Worm (Caenorhabditis elegans) whole organism, midembryonic: ENCODE results near the gene C17B7.3.

Source experiments
- T22C8.4 ChIP-seq: fragments of 200-800 bp; sonication (Bioruptor generic); IDR thresholded peaks from 2 replicates; pipeline ENCODE4 v1.3.6; 2022; ENCODE audit warnings: missing genetic modification characterization, missing compliant biosample characterization
- cog-1 ChIP-seq: sonication (generic microtip); optimal IDR thresholded peaks from 2 replicates; lab custom pipeline; 2016; ENCODE audit warnings: missing genetic modification characterization, missing compliant biosample characterization
- flt-1 ChIP-seq: fragments of 200-800 bp; sonication (Bioruptor generic); IDR thresholded peaks from 2 replicates; pipeline ENCODE4 v1.3.6; 2022; ENCODE audit warnings: missing genetic modification characterization, missing compliant biosample characterization
- klf-2 ChIP-seq: fragments of 200-800 bp; sonication (Bioruptor generic); conservative IDR thresholded peaks from 2 replicates; pipeline ENCODE4 v1.3.6; 2022; ENCODE audit warnings: missing genetic modification reagents, missing genetic modification characterization, missing compliant biosample characterization
- med-1 ChIP-seq: sonication (generic microtip); optimal IDR thresholded peaks from 2 replicates; lab custom pipeline; 2017; ENCODE audit warnings: missing genetic modification characterization, mild to moderate bottlenecking, missing compliant biosample characterization, antibody characterized with exemption, missing genetic modification reagents; ENCODE audit not compliant: insufficient read depth
- ref-1 ChIP-seq: fragments of 200-800 bp; sonication (Bioruptor generic); conservative IDR thresholded peaks from 2 replicates; pipeline ENCODE4 v1.3.6; 2022; ENCODE audit warnings: missing genetic modification reagents, missing genetic modification characterization, missing compliant biosample characterization
- tab-1 ChIP-seq: fragments of 200-800 bp; sonication (Bioruptor generic); IDR thresholded peaks from 2 replicates; pipeline ENCODE4 v1.3.6; 2022; ENCODE audit warnings: missing genetic modification characterization, missing compliant biosample characterization
- ztf-23 ChIP-seq: fragments of 200-800 bp; sonication (Bioruptor generic); IDR thresholded peaks from 2 replicates; pipeline ENCODE4 v1.3.6; 2022; ENCODE audit warnings: missing genetic modification reagents, missing genetic modification characterization, missing compliant biosample characterization
- ztf-29 ChIP-seq: fragments of 200-800 bp; sonication (Bioruptor generic); IDR thresholded peaks from 2 replicates; pipeline ENCODE4 v1.3.6; 2022; ENCODE audit warnings: missing genetic modification reagents, missing genetic modification characterization, missing compliant biosample characterization

C17B7.3 gene

DNA sequence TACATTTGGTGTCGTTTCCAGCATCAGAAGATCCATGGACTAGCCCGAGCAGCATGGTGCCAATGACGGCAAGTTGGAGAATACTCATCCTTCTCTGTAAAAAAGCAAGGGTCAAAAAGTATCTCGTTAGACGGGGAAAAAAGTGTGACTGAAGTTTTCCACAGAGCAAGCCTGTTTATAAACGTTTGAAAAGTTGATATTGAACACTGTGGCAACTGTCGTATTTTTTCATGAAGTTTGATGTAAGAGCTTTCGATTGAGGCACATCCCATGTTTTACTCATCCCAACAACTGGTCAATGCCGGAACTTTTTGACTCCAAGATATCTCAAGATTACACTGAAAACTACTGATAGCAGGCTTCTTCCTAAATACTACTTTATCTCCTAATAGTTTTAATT is 23.6 kb upstream of the C17B7.3 start, which contains the start of gene F35F10.13:
Gene F35F10.13, minus strand, starts transcription at position 101 of the 400 bp plus-strand sequence.
- TF ChIP-seq flt-1 (GFP tag; lab: Robert Waterston, UW) (no peak), T22C8.4 (no peak), ref-1 (GFP tag; lab: Robert Waterston, UW) (no peak), klf-2 (no peak), tab-1 (no peak), ztf-29 (no peak)

DNA sequence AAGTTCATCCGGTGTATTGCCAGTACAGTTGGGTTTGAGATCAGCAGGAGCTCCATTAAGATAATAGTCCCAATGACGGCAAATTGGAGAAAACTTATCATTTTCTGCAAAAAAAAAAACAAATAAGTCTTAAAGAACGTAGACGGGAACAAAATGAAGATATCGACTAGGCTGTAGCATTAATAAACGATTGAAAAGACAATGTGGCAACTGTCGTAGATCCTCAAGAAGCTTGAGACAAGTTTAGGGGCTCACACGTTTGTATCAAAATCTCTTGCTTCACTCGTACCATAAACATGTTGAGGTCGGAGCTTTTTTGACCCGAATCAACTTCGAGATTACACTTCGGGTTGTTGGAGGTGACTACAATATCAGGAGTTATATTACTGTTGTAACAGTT is 22.6 kb upstream of the C17B7.3 start, which contains the start of gene F35F10.14:
Gene F35F10.14, minus strand, starts transcription at position 101 of the 400 bp plus-strand sequence.
- no peak for TF ChIP-seq tab-1
- TF ChIP-seq T22C8.4: no peak
- no peak for TF ChIP-seq cog-1
- no peak for TF ChIP-seq flt-1 (GFP tag; lab: Robert Waterston, UW)
- no peak for TF ChIP-seq klf-2
- TF ChIP-seq med-1 (GFP tag; lab: Kevin White, UChicago): no peak

DNA sequence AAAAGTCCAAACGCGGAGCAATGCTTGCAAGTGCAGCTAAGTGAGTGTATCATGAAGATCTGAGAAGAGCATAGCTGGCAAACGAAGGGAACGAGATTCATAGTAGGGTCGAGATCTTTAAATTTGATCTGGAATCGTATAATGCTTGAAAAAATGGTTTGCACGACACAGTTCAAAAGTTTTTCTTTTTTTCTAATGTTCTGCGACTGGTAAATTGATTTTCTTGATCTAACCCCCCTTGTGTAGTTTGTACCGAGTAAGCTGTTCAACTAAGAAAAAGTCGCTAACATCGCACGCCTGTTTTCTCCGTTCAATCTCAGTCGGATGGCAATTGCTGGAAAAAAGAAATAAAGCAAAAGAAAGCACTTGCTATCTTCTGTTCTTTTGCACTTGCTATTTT is 22.2 kb upstream of the C17B7.3 start, which contains the start of gene C17B7.14:
Gene C17B7.14, minus strand, starts transcription at position 101 of the 400 bp plus-strand sequence.
- TF ChIP-seq cog-1: no peak
- TF ChIP-seq T22C8.4: no peak
- no peak for TF ChIP-seq klf-2
- no peak for TF ChIP-seq tab-1

DNA sequence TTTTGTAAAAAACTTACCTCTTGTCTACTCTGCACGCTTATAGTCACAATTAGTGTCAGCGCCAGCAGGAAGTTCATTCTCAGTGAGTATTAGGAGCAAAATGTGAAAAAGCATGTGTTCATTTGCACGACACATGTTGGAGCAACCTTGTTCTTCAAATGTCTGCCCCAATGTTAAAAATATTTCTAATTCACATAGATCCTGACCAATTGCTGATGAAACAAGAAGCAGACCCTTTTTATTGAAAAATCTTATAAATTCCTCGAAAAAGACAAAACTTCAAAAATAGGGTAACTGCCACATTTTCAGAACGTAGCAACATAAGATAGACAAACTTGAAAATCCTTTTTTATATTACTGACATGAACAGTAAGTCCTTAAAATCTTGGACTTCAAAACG is 18.4 kb upstream of the C17B7.3 start, which contains the start of gene C17B7.8:
Gene C17B7.8, minus strand, starts transcription at position 101 of the 400 bp plus-strand sequence.
- TF ChIP-seq klf-2 (no peak), tab-1 (no peak), ref-1 (GFP tag; lab: Robert Waterston, UW) (no peak), ztf-29 (no peak), T22C8.4 (no peak), flt-1 (GFP tag; lab: Robert Waterston, UW) (no peak), med-1 (GFP tag; lab: Kevin White, UChicago) (no peak)

DNA sequence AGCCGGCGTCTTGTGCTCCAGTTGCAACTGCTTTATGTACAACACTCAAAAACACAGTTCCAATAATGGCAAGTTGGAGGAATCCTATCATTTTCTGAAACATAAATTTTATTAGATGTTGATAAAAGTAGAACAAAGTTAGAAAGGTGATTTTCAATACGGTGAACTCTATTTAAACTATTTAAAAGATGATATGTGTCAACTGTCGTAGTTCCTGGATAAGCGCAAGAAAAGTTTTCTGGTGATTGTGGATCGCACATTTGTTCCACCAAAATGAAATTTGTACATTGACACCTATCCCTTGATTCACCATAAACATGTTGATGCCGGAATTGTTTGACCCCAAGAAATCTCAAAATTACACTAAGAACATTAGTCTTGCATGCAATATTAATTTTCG is 10.6 kb upstream of the C17B7.3 start, which contains the start of gene C17B7.9:
Gene C17B7.9, minus strand, starts transcription at position 101 of the 400 bp plus-strand sequence.
- TF ChIP-seq klf-2 (no peak), med-1 (GFP tag; lab: Kevin White, UChicago) (no peak), cog-1 (no peak), tab-1 (no peak), ztf-23 (GFP tag; lab: Robert Waterston, UW) (no peak), flt-1 (GFP tag; lab: Robert Waterston, UW) (no peak)

DNA sequence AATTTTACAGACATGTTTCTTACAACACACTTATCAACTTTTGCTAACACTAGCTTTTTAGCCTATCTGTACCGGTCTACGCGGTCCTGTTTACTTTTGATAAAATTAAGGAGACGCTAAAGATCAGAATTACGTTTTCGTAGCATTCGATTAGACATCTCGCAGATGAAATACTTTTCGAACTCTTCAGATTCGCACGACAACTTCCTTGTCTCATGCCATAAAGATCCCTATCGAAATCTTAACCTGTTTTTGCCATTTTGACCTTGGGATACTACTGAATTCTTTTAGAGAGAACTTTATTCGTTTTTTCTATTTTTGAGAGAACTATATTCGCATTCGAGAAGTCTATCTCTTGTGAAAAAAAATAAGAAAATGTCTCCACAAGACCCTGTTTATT is 9.3 kb upstream of the C17B7.3 start, which contains the start of gene C17B7.5:
Gene C17B7.5, plus strand, starts transcription at position 301 of the 400 bp plus-strand sequence.
- TF ChIP-seq tab-1: no peak
- TF ChIP-seq flt-1 (GFP tag; lab: Robert Waterston, UW): no peak
- TF ChIP-seq med-1 (GFP tag; lab: Kevin White, UChicago): no peak

DNA sequence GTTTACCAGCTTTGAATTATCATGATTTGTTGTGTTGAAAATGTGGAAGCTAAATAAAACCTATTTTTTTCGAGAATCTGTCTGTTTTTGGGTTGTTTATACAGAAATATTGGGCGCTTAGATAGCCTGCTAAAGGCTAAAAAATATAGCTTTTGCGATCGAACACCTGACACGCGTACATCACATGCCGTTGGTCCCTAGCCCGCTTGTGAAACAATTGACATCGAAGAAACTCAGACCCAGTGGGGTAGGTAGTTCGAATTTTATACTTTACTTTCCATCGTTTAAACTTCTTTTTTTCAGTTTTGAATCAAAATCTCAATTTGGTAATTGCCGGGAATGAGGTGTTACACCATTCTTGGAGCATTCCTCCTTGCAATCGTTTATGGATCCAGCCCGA is 3.6 kb upstream of the C17B7.3 start, which contains the start of gene C17B7.4:
Gene C17B7.4, plus strand, starts transcription at position 301 of the 400 bp plus-strand sequence.
- no peak for TF ChIP-seq med-1 (GFP tag; lab: Kevin White, UChicago)
- no peak for TF ChIP-seq tab-1

DNA sequence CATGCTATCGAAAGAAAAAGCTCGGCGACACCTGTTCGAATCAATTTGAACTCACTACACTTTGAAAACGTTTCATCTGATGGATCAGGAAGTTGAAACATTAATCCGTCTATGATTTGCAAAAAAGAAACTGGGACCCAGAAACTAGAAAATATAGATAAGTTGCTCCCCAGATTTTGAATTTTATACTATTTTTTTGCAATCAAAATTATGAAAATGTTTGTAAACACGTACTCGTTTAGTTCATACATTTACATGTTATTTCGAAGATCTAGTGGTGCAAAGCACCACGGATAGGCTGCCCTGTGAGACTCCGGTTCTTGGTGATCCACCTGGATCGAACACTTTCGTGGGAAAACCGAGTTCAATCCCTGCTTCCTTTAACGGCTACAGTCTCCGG is 698 bp upstream of the C17B7.3 start, which contains the start of gene C17B7.10:
Gene C17B7.10, minus strand, starts transcription at position 101 of the 400 bp plus-strand sequence.
- TF ChIP-seq tab-1 (no peak), ztf-29 (no peak), ztf-23 (GFP tag; lab: Robert Waterston, UW) (no peak), T22C8.4 (no peak), klf-2 (no peak), flt-1 (GFP tag; lab: Robert Waterston, UW) (no peak), ref-1 (GFP tag; lab: Robert Waterston, UW) (no peak), cog-1 (no peak), med-1 (GFP tag; lab: Kevin White, UChicago) (no peak)

DNA sequence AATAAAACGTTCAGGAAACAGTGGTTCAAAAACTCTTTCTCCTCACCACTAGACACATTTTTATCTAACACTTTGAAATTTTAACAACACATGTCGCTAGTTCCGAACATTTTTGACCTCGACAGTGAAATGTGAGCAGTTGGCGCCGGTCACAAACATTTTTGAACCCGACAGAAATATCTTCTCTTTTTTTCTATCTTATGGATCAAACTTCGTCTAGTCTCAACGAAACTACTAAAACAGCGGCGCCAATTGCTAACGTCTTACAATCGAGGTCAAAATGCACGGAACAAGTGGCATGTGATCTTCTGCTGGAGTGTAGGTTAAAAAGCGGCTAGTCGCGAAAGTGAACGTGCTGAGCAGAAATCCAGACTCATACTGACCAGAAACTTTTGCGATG is 1.4 kb downstream of the C17B7.3 start:
- TF ChIP-seq T22C8.4 (no peak), flt-1 (GFP tag; lab: Robert Waterston, UW) (no peak), ref-1 (GFP tag; lab: Robert Waterston, UW) (no peak), med-1 (GFP tag; lab: Kevin White, UChicago) (no peak)

DNA sequence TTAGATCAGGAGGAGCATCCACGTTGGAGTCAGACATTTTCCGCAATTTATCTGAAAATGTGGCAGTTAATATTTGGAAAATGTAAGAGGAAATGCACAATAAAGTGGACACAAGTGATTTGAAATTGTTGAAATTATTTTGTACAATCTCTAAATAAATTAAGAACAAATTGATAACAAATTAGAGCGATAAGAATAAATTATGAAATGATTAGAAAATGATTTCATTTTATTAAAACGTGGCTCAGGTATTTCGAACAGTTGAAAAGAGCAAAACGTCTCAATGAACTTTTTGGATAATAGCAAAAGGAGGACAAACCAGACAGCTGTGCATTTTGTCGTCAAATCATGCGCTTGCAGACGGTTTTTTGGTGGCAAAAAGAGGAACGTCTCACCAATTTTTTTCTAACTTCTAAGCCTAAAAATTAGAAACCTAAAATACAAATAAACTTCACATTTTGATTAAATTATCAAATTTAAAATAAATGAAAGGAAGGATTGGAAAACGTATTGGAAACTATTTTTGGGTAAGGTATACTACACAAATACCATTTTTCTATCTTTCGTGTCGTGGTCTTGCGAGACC is 3.9 kb downstream of the C17B7.3 start, which contains the start of gene fbxa-65:
Gene fbxa-65, minus strand, starts transcription at position 51 of the 586 bp plus-strand sequence.
- no peak for TF ChIP-seq tab-1
- no peak for TF ChIP-seq T22C8.4
- TF ChIP-seq ztf-23 (GFP tag; lab: Robert Waterston, UW): no peak
- TF ChIP-seq flt-1 (GFP tag; lab: Robert Waterston, UW): no peak
- TF ChIP-seq ref-1 (GFP tag; lab: Robert Waterston, UW): no peak
- no peak for TF ChIP-seq cog-1
- no peak for TF ChIP-seq med-1 (GFP tag; lab: Kevin White, UChicago)
- TF ChIP-seq ztf-29: no peak
- TF ChIP-seq klf-2: no peak

DNA sequence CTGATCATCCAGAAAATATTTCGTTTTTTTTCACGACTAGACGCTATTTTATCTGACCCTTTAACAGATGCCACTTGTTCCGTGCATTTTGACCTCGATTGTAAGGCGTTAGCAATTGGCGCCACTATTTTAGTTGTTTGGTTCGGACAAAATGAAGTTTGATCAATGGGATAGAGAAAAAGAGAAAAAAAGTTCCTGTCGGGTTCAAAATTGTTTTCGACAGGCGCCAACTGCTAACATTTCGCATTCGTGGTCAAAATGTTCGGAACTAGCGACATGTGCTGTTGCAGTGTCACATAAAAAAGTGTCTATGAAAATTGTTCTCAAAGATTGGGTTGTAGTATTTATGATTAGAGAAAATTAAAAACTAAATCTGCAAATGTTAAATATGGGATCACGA is 4.9 kb downstream of the C17B7.3 start:
- TF ChIP-seq cog-1 (no peak), klf-2 (no peak)
